Fruit fly (Drosophila melanogaster) whole organism, embryonic: ENCODE results near the gene CG31278.
A peak's percentile ranks its signal among the peaks of the same experiment; 100 is the strongest.

ENCODE experiments used
- CG10321 ChIP-seq: fragments of 200-800 bp; sonication (Bioruptor generic); IDR thresholded peaks from 2 replicates; pipeline ENCODE4 v1.3.6; 2022; ENCODE audit warnings: missing biosample characterization, missing genetic modification characterization
- CG14710 ChIP-seq: fragments of 200-800 bp; sonication (Bioruptor generic); optimal IDR thresholded peaks from 3 replicates; lab custom pipeline; 2019; ENCODE audit warnings: missing biosample characterization, mild to moderate bottlenecking, missing genetic modification characterization, moderate library complexity
- CG15011 ChIP-seq: fragments of 200-800 bp; sonication (Bioruptor generic); optimal IDR thresholded peaks from 3 replicates; lab custom pipeline; 2018; ENCODE audit warnings: missing biosample characterization, mild to moderate bottlenecking, missing genetic modification characterization
- CG1602 ChIP-seq: fragments of 200-800 bp; sonication (Bioruptor generic); optimal IDR thresholded peaks from 3 replicates; lab custom pipeline; 2016; ENCODE audit warnings: missing biosample characterization, missing genetic modification characterization
- CG1603 ChIP-seq: fragments of 200-800 bp; sonication (Bioruptor generic); optimal IDR thresholded peaks from 2 replicates; lab custom pipeline; 2019; ENCODE audit warnings: missing biosample characterization, mild to moderate bottlenecking, missing genetic modification characterization, moderate library complexity
- CG16813 ChIP-seq: fragments of 200-800 bp; sonication (Bioruptor generic); IDR thresholded peaks from 3 replicates; pipeline ENCODE4 v1.3.6; 2022; ENCODE audit warnings: missing biosample characterization, missing genetic modification characterization; ENCODE audit not compliant: partially characterized antibody
- CG16815 ChIP-seq: fragments of 200-800 bp; sonication (Bioruptor generic); optimal IDR thresholded peaks from 3 replicates; lab custom pipeline; 2017; ENCODE audit warnings: missing biosample characterization, mild to moderate bottlenecking, missing genetic modification characterization
- CG17612 ChIP-seq: fragments of 200-800 bp; sonication (Bioruptor generic); IDR thresholded peaks from 2 replicates; pipeline ENCODE4 v1.3.6; 2022; ENCODE audit warnings: missing biosample characterization, missing genetic modification characterization
- CG17912 ChIP-seq: fragments of 200-800 bp; sonication (Bioruptor generic); optimal IDR thresholded peaks from 2 replicates; lab custom pipeline; 2018; ENCODE audit warnings: missing biosample characterization, mild to moderate bottlenecking, missing genetic modification characterization
- CG18262 ChIP-seq: fragments of 200-800 bp; optimal IDR thresholded peaks from 3 replicates; lab custom pipeline; 2019; ENCODE audit warnings: missing biosample characterization, mild to moderate bottlenecking, missing genetic modification characterization, moderate library complexity
- CG31365 ChIP-seq: fragments of 200-800 bp; sonication (Bioruptor generic); optimal IDR thresholded peaks from 2 replicates; lab custom pipeline; 2018; ENCODE audit warnings: missing biosample characterization, mild to moderate bottlenecking, missing genetic modification characterization
- CG31441 ChIP-seq: fragments of 200-800 bp; sonication (Bioruptor generic); IDR thresholded peaks from 2 replicates; pipeline ENCODE4 v1.3.6; 2022; ENCODE audit warnings: missing biosample characterization, missing genetic modification characterization
- CG34224 ChIP-seq: fragments of 200-800 bp; sonication (Bioruptor generic); IDR thresholded peaks from 3 replicates; pipeline ENCODE4 v1.3.6; 2022; ENCODE audit warnings: missing biosample characterization, missing genetic modification characterization; ENCODE audit not compliant: partially characterized antibody
- CG4328 ChIP-seq: fragments of 200-800 bp; sonication (Bioruptor generic); optimal IDR thresholded peaks from 3 replicates; lab custom pipeline; 2017; ENCODE audit warnings: missing biosample characterization, missing genetic modification reagents, missing genetic modification characterization
- CG6765 ChIP-seq: fragments of 200-800 bp; sonication (Bioruptor generic); optimal IDR thresholded peaks from 3 replicates; lab custom pipeline; 2017; ENCODE audit warnings: missing biosample characterization, mild to moderate bottlenecking, missing genetic modification characterization
- Dip3 ChIP-seq: fragments of 200-800 bp; sonication (Bioruptor generic); optimal IDR thresholded peaks from 3 replicates; lab custom pipeline; 2016; ENCODE audit warnings: missing biosample characterization, missing genetic modification characterization
- HLH4C ChIP-seq: fragments of 200-800 bp; sonication (Bioruptor generic); IDR thresholded peaks from 3 replicates; pipeline ENCODE4 v1.3.6; 2022; ENCODE audit warnings: missing biosample characterization, missing genetic modification characterization; ENCODE audit not compliant: partially characterized antibody
- Hr3 ChIP-seq: fragments of 200-800 bp; sonication (Bioruptor generic); optimal IDR thresholded peaks from 3 replicates; lab custom pipeline; 2016; ENCODE audit warnings: missing biosample characterization, missing genetic modification characterization
- Hr51 ChIP-seq, 2 experiments: fragments of 200-800 bp; sonication (Bioruptor generic); optimal IDR thresholded peaks; 2 replicates in 1 of 2; 3 replicates in 1 of 2; lab custom pipeline; 2016 to 2018; ENCODE audit warnings: missing biosample characterization in 2 of 2, missing genetic modification characterization in 2 of 2, mild to moderate bottlenecking in 1 of 2, moderate library complexity in 1 of 2
- Mad ChIP-seq: fragments of 200-800 bp; sonication (Bioruptor generic); optimal IDR thresholded peaks from 2 replicates; lab custom pipeline; 2016; ENCODE audit warnings: missing biosample characterization, missing genetic modification characterization
- NC2α ChIP-seq: fragments of 200-800 bp; sonication (Bioruptor generic); optimal IDR thresholded peaks from 2 replicates; lab custom pipeline; 2016; ENCODE audit warnings: missing biosample characterization, missing genetic modification characterization
- NC2β ChIP-seq: fragments of 200-800 bp; sonication (Bioruptor generic); optimal IDR thresholded peaks from 2 replicates; lab custom pipeline; 2016; ENCODE audit warnings: missing biosample characterization, missing genetic modification characterization
- Nf-YC ChIP-seq: fragments of 200-800 bp; optimal IDR thresholded peaks from 3 replicates; lab custom pipeline; 2019; ENCODE audit warnings: missing biosample characterization, mild to moderate bottlenecking, missing genetic modification characterization, moderate library complexity
- PHDP ChIP-seq: fragments of 200-800 bp; sonication (Bioruptor generic); optimal IDR thresholded peaks from 3 replicates; lab custom pipeline; 2018; ENCODE audit warnings: missing biosample characterization, mild to moderate bottlenecking, missing genetic modification characterization, moderate library complexity
- Side ChIP-seq: fragments of 200-800 bp; sonication (Bioruptor generic); optimal IDR thresholded peaks from 2 replicates; lab custom pipeline; 2016; ENCODE audit warnings: missing biosample characterization, missing genetic modification characterization
- Xbp1 ChIP-seq: fragments of 200-800 bp; sonication (Bioruptor generic); optimal IDR thresholded peaks from 3 replicates; lab custom pipeline; 2016; ENCODE audit warnings: missing biosample characterization, mild to moderate bottlenecking, missing genetic modification characterization
- bcd ChIP-seq: fragments of 200-800 bp; sonication (Bioruptor generic); optimal IDR thresholded peaks from 2 replicates; lab custom pipeline; 2017; ENCODE audit warnings: missing biosample characterization, mild to moderate bottlenecking, missing genetic modification characterization
- caup ChIP-seq: fragments of 200-800 bp; sonication (Bioruptor generic); optimal IDR thresholded peaks from 3 replicates; lab custom pipeline; 2017; ENCODE audit warnings: missing biosample characterization, mild to moderate bottlenecking, missing genetic modification characterization, moderate library complexity; ENCODE audit not compliant: severe bottlenecking
- dysf ChIP-seq: fragments of 200-800 bp; sonication (Bioruptor generic); IDR thresholded peaks from 3 replicates; pipeline ENCODE4 v1.3.6; 2022; ENCODE audit warnings: missing biosample characterization, missing genetic modification characterization
- en ChIP-seq: fragments of 200-800 bp; sonication (Bioruptor generic); optimal IDR thresholded peaks from 2 replicates; lab custom pipeline; 2016; ENCODE audit warnings: missing biosample characterization, missing genetic modification characterization
- grau ChIP-seq: fragments of 200-800 bp; optimal IDR thresholded peaks from 3 replicates; lab custom pipeline; 2019; ENCODE audit warnings: missing biosample characterization, mild to moderate bottlenecking, missing genetic modification characterization, moderate library complexity
- h ChIP-seq: fragments of >200 bp; optimal IDR thresholded peaks from 2 replicates; lab custom pipeline; 2017
- lab ChIP-seq: fragments of 200-800 bp; sonication (Bioruptor generic); optimal IDR thresholded peaks from 3 replicates; lab custom pipeline; 2017; ENCODE audit warnings: missing biosample characterization, missing genetic modification characterization, mild to moderate bottlenecking, moderate library complexity, missing genetic modification reagents
- maf-S ChIP-seq: fragments of 200-800 bp; sonication (Bioruptor generic); optimal IDR thresholded peaks from 2 replicates; lab custom pipeline; 2016; ENCODE audit warnings: missing biosample characterization, missing genetic modification characterization
- nerfin-2 ChIP-seq: fragments of 200-800 bp; sonication (Bioruptor generic); IDR thresholded peaks from 2 replicates; pipeline ENCODE4 v1.3.6; 2022; ENCODE audit warnings: missing biosample characterization, missing genetic modification characterization; ENCODE audit not compliant: partially characterized antibody
- nmo ChIP-seq: fragments of 200-800 bp; sonication (Bioruptor generic); optimal IDR thresholded peaks from 2 replicates; lab custom pipeline; 2018; ENCODE audit warnings: missing biosample characterization, mild to moderate bottlenecking, missing genetic modification characterization, moderate library complexity
- peb ChIP-seq: fragments of 200-800 bp; sonication (Bioruptor generic); IDR thresholded peaks from 2 replicates; pipeline ENCODE4 v1.3.6; 2022; ENCODE audit warnings: missing biosample characterization, missing genetic modification characterization
- shn ChIP-seq: fragments of 200-800 bp; sonication (Bioruptor generic); optimal IDR thresholded peaks from 3 replicates; lab custom pipeline; 2016; ENCODE audit warnings: missing biosample characterization, missing genetic modification characterization
- sob ChIP-seq: fragments of 200-800 bp; sonication (Bioruptor generic); IDR thresholded peaks from 2 replicates; pipeline ENCODE4 v1.3.6; 2022; ENCODE audit warnings: missing biosample characterization, missing genetic modification characterization
- stwl ChIP-seq: fragments of 200-800 bp; sonication (Bioruptor generic); optimal IDR thresholded peaks from 3 replicates; lab custom pipeline; 2018; ENCODE audit warnings: missing biosample characterization, mild to moderate bottlenecking, missing genetic modification characterization, moderate library complexity
- zen ChIP-seq: fragments of 200-800 bp; sonication (Bioruptor generic); optimal IDR thresholded peaks from 3 replicates; lab custom pipeline; 2018; ENCODE audit warnings: missing biosample characterization, mild to moderate bottlenecking, missing genetic modification characterization, moderate library complexity

Gene CG31278

dm6 chr3R:10696371-10696777, 11.8 kb downstream of the CG31278 start, which contains the start of the genes pug, CG14683 and CG46459 (continued):
- TF ChIP-seq caup (GFP tag; lab: Kevin White, UChicago) (peak; percentile 43), en (GFP tag; lab: Kevin White, UChicago) (peak; percentile 20), CG18262 (tag; lab: Kevin White, UChicago) (peak; percentile 26), CG16815 (no peak), grau (tag; lab: Kevin White, UChicago) (peak; percentile 31), CG15011 (GFP tag; lab: Kevin White, UChicago) (no peak), CG16813 (GFP tag; lab: Robert Waterston, UW) (peak; percentile 98), CG17612 (GFP tag; lab: Robert Waterston, UW) (no peak), CG4328 (GFP tag; lab: Kevin White, UChicago) (no peak), CG31441 (no peak), CG31365 (tag; lab: Kevin White, UChicago) (no peak), stwl (peak; percentile 94), CG1603 (tag; lab: Kevin White, UChicago) (peak; percentile 23), nerfin-2 (GFP tag; lab: Robert Waterston, UW) (peak; percentile 94), dysf (GFP tag; lab: Robert Waterston, UW) (no peak), CG14710 (peak; percentile 64), CG17912 (GFP tag; lab: Kevin White, UChicago) (no peak), NC2β (GFP tag; lab: Kevin White, UChicago) (peak; percentile 2), peb (GFP tag; lab: Robert Waterston, UW) (no peak), bcd (peak; percentile 16), Side (GFP tag; lab: Kevin White, UChicago) (peak; percentile 60), Dip3 (GFP tag; lab: Kevin White, UChicago) (peak; percentile 52), NC2α (GFP tag; lab: Kevin White, UChicago) (no peak), maf-S (GFP tag; lab: Kevin White, UChicago) (peak; percentile 41), lab (GFP tag; lab: Kevin White, UChicago) (peak; percentile 42), Xbp1 (GFP tag; lab: Kevin White, UChicago) (peak; percentile 38), CG6765 (GFP tag; lab: Kevin White, UChicago) (no peak), sob (GFP tag; lab: Robert Waterston, UW) (peak; percentile 65), Hr51 (GFP tag; optimal IDR thresholded peaks at IDR 0.05; lab: Kevin White, UChicago) (peak in 1 of 2 experiments; percentile 28), CG10321 (no peak), Mad (GFP tag; lab: Kevin White, UChicago) (peak; percentile 41), Nf-YC (tag; lab: Kevin White, UChicago) (peak; percentile 25), Hr3 (GFP tag; lab: Kevin White, UChicago) (peak; percentile 17), nmo (peak; percentile 63), CG34224 (GFP tag; lab: Robert Waterston, UW) (peak; percentile 98), PHDP (peak; percentile 12), h (lab: Kevin White, UChicago) (no peak), CG1602 (GFP tag; lab: Kevin White, UChicago) (peak; percentile 29), HLH4C (GFP tag; lab: Robert Waterston, UW) (peak; percentile 95), shn (GFP tag; lab: Kevin White, UChicago) (peak; percentile 5), zen (tag; lab: Kevin White, UChicago) (peak; percentile 54)
